Worm (Caenorhabditis elegans): Measurements from ENCODE around the gene Y42A5A.5.

- TF ChIP-seq ztf-29 (GFP tag; IDR thresholded peaks at IDR 0.05) (no peak), med-1 (GFP tag; optimal IDR thresholded peaks at IDR 0.05; ENCODE audit: insufficient read depth) (no peak), ztf-23 (GFP tag; IDR thresholded peaks at IDR 0.05) (no peak), klf-2 (GFP tag; conservative IDR thresholded peaks at IDR 0.05) (no peak), ref-1 (GFP tag; conservative IDR thresholded peaks at IDR 0.05) (no peak), cog-1 (tag; optimal IDR thresholded peaks at IDR 0.05) (no peak), flt-1 (GFP tag; IDR thresholded peaks at IDR 0.05) (no peak), tab-1 (GFP tag; IDR thresholded peaks at IDR 0.05) (no peak), T22C8.4 (GFP tag; IDR thresholded peaks at IDR 0.05) (no peak)
Measured at ce11 chrV:11073354-11073753, 36.2 kb downstream of the Y42A5A.5 start.
